Fruit fly (Drosophila melanogaster) whole organism, embryonic: Measurements from ENCODE around the gene CG14866.
A peak's percentile ranks its signal among the peaks of the same experiment; 100 is the strongest.

Experiments used
- Atf3 ChIP-seq: fragments of 200-800 bp; sonication (Bioruptor generic); optimal IDR thresholded peaks from 3 replicates; lab custom pipeline; 2016; ENCODE audit warnings: missing biosample characterization, missing genetic modification characterization
- BEAF-32 ChIP-seq: fragments of 200-800 bp; sonication (Bioruptor generic); optimal IDR thresholded peaks from 3 replicates; lab custom pipeline; 2017; ENCODE audit warnings: missing biosample characterization, missing genetic modification characterization, mild to moderate bottlenecking, moderate library complexity, missing genetic modification reagents
- CG10979 ChIP-seq: fragments of 200-800 bp; sonication (Bioruptor generic); optimal IDR thresholded peaks from 2 replicates; lab custom pipeline; 2018; ENCODE audit warnings: missing biosample characterization, mild to moderate bottlenecking, missing genetic modification characterization, moderate library complexity
- CG11695 ChIP-seq: fragments of 200-800 bp; sonication (Bioruptor generic); IDR thresholded peaks from 3 replicates; pipeline ENCODE4 v1.3.6; 2022; ENCODE audit warnings: missing biosample characterization, missing genetic modification characterization
- CG11696 ChIP-seq: fragments of 200-800 bp; sonication (Bioruptor generic); IDR thresholded peaks from 2 replicates; pipeline ENCODE4 v1.3.6; 2022; ENCODE audit warnings: missing biosample characterization, missing genetic modification characterization
- CG11723 ChIP-seq: fragments of 200-800 bp; sonication (Bioruptor generic); optimal IDR thresholded peaks from 2 replicates; lab custom pipeline; 2017; ENCODE audit warnings: missing biosample characterization, mild to moderate bottlenecking, missing genetic modification characterization
- CG12071 ChIP-seq: fragments of 200-800 bp; sonication (Bioruptor generic); optimal IDR thresholded peaks from 3 replicates; lab custom pipeline; 2018; ENCODE audit warnings: missing biosample characterization, mild to moderate bottlenecking, missing genetic modification characterization
- CG15011 ChIP-seq: fragments of 200-800 bp; sonication (Bioruptor generic); optimal IDR thresholded peaks from 3 replicates; lab custom pipeline; 2018; ENCODE audit warnings: missing biosample characterization, mild to moderate bottlenecking, missing genetic modification characterization
- CG15514 ChIP-seq: fragments of 200-800 bp; sonication (Bioruptor generic); optimal IDR thresholded peaks from 3 replicates; lab custom pipeline; 2017; ENCODE audit warnings: missing biosample characterization, missing genetic modification characterization, mild to moderate bottlenecking, moderate library complexity, missing genetic modification reagents
- CG1792 ChIP-seq: fragments of 200-800 bp; sonication (Bioruptor generic); optimal IDR thresholded peaks from 2 replicates; lab custom pipeline; 2016; ENCODE audit warnings: missing biosample characterization, missing genetic modification characterization
- CG2875 ChIP-seq: fragments of 200-800 bp; sonication (Bioruptor generic); optimal IDR thresholded peaks from 2 replicates; lab custom pipeline; 2017; ENCODE audit warnings: missing biosample characterization, mild to moderate bottlenecking, missing genetic modification characterization, missing genetic modification reagents
- CG31441 ChIP-seq: fragments of 200-800 bp; sonication (Bioruptor generic); IDR thresholded peaks from 2 replicates; pipeline ENCODE4 v1.3.6; 2022; ENCODE audit warnings: missing biosample characterization, missing genetic modification characterization
- CG4820 ChIP-seq: fragments of 200-800 bp; sonication (Bioruptor generic); optimal IDR thresholded peaks from 3 replicates; lab custom pipeline; 2016; ENCODE audit warnings: missing biosample characterization, missing genetic modification characterization
- CG6683 ChIP-seq: fragments of 200-800 bp; sonication (Bioruptor generic); optimal IDR thresholded peaks from 2 replicates; lab custom pipeline; 2017; ENCODE audit warnings: missing biosample characterization, mild to moderate bottlenecking, missing genetic modification characterization, missing genetic modification reagents
- CG6791 ChIP-seq: fragments of 200-800 bp; sonication (Bioruptor generic); IDR thresholded peaks from 3 replicates; pipeline ENCODE4 v1.3.6; 2022; ENCODE audit warnings: missing biosample characterization, missing genetic modification characterization; ENCODE audit not compliant: partially characterized antibody
- CG7271 ChIP-seq: fragments of 200-800 bp; sonication (Bioruptor generic); optimal IDR thresholded peaks from 2 replicates; lab custom pipeline; 2018; ENCODE audit warnings: missing biosample characterization, mild to moderate bottlenecking, missing genetic modification characterization, moderate library complexity
- CG9437 ChIP-seq: fragments of 200-800 bp; sonication (Bioruptor generic); optimal IDR thresholded peaks from 2 replicates; lab custom pipeline; 2018; ENCODE audit warnings: missing biosample characterization, mild to moderate bottlenecking, missing genetic modification characterization
- Dad ChIP-seq: fragments of 200-800 bp; sonication (Bioruptor generic); optimal IDR thresholded peaks from 3 replicates; lab custom pipeline; 2016; ENCODE audit warnings: missing biosample characterization, missing genetic modification characterization
- Dp ChIP-seq: fragments of 200-800 bp; sonication (Bioruptor generic); optimal IDR thresholded peaks from 2 replicates; lab custom pipeline; 2018; ENCODE audit warnings: missing biosample characterization, mild to moderate bottlenecking, missing genetic modification characterization, moderate library complexity
- Gsc ChIP-seq: fragments of 200-800 bp; sonication (Bioruptor generic); IDR thresholded peaks from 2 replicates; pipeline ENCODE4 v1.3.6; 2022; ENCODE audit warnings: missing biosample characterization, missing genetic modification characterization
- HLH54F ChIP-seq: fragments of 200-800 bp; sonication (Bioruptor generic); optimal IDR thresholded peaks from 3 replicates; lab custom pipeline; 2016; ENCODE audit warnings: missing biosample characterization, missing genetic modification characterization
- NC2α ChIP-seq: fragments of 200-800 bp; sonication (Bioruptor generic); optimal IDR thresholded peaks from 2 replicates; lab custom pipeline; 2016; ENCODE audit warnings: missing biosample characterization, missing genetic modification characterization
- NFAT ChIP-seq: fragments of 200-800 bp; sonication (Bioruptor generic); IDR thresholded peaks from 2 replicates; pipeline ENCODE4 v1.3.6; 2022; ENCODE audit warnings: missing biosample characterization, missing genetic modification characterization
- Sry-δ ChIP-seq: fragments of 200-800 bp; sonication (Bioruptor generic); optimal IDR thresholded peaks from 2 replicates; lab custom pipeline; 2016; ENCODE audit warnings: missing biosample characterization, missing genetic modification characterization
- Tbp ChIP-seq: fragments of >200 bp; optimal IDR thresholded peaks from 2 replicates; lab custom pipeline; 2018; ENCODE audit warnings: missing biosample characterization, missing genetic modification characterization
- Trl ChIP-seq, 3 experiments: fragments of >200 bp in 2 of 3; fragments of 200-800 bp in 1 of 3; sonication (Bioruptor generic) in 1 of 3; optimal IDR thresholded peaks; 2 replicates in 1 of 3; 3 replicates in 2 of 3; lab custom pipeline; 2016 to 2017; ENCODE audit warnings: missing biosample characterization in 1 of 3, missing genetic modification characterization in 1 of 3
- Vsx1 ChIP-seq: fragments of 200-800 bp; sonication (Bioruptor generic); optimal IDR thresholded peaks from 2 replicates; lab custom pipeline; 2017; ENCODE audit warnings: missing biosample characterization, mild to moderate bottlenecking, missing genetic modification characterization, missing genetic modification reagents
- cas ChIP-seq: fragments of 200-800 bp; sonication (Bioruptor generic); IDR thresholded peaks from 2 replicates; pipeline ENCODE4 v1.3.6; 2022; ENCODE audit warnings: missing biosample characterization, missing genetic modification characterization
- cato ChIP-seq: fragments of 200-800 bp; sonication (Bioruptor generic); optimal IDR thresholded peaks from 2 replicates; lab custom pipeline; 2016; ENCODE audit warnings: missing biosample characterization, missing genetic modification characterization, borderline replicate concordance
- chm ChIP-seq: fragments of 200-800 bp; sonication (Bioruptor generic); IDR thresholded peaks from 2 replicates; pipeline ENCODE4 v1.3.6; 2022; ENCODE audit warnings: missing biosample characterization, missing genetic modification characterization
- ci ChIP-seq: fragments of 200-800 bp; sonication (Bioruptor generic); IDR thresholded peaks from 3 replicates; pipeline ENCODE4 v1.3.6; 2022; ENCODE audit warnings: missing biosample characterization, missing genetic modification characterization
- corto ChIP-seq: fragments of 200-800 bp; sonication (Bioruptor generic); optimal IDR thresholded peaks from 2 replicates; lab custom pipeline; 2016; ENCODE audit warnings: missing biosample characterization, mild to moderate bottlenecking, missing genetic modification characterization, moderate library complexity
- danr ChIP-seq: fragments of 200-800 bp; sonication (Bioruptor generic); IDR thresholded peaks from 2 replicates; pipeline ENCODE4 v1.3.6; 2022; ENCODE audit warnings: missing biosample characterization, missing genetic modification characterization
- dpn ChIP-seq, 2 experiments: fragments of 200-800 bp; sonication (Bioruptor generic); optimal IDR thresholded peaks; 3 replicates each; lab custom pipeline; 2016; ENCODE audit warnings: missing biosample characterization in 2 of 2, missing genetic modification characterization in 2 of 2
- fru ChIP-seq: fragments of >200 bp; optimal IDR thresholded peaks from 2 replicates; lab custom pipeline; 2017
- jigr1 ChIP-seq: fragments of 200-800 bp; sonication (Bioruptor generic); IDR thresholded peaks from 3 replicates; pipeline ENCODE4 v1.3.6; 2022; ENCODE audit warnings: missing biosample characterization, missing genetic modification characterization
- jing ChIP-seq: fragments of 200-800 bp; sonication (Bioruptor generic); optimal IDR thresholded peaks from 2 replicates; lab custom pipeline; 2018; ENCODE audit warnings: missing biosample characterization, mild to moderate bottlenecking, missing genetic modification characterization
- kni ChIP-seq: fragments of 200-800 bp; sonication (Bioruptor generic); optimal IDR thresholded peaks from 3 replicates; lab custom pipeline; 2017; ENCODE audit warnings: mild to moderate bottlenecking, missing biosample characterization, missing genetic modification reagents, missing genetic modification characterization
- lab ChIP-seq: fragments of 200-800 bp; sonication (Bioruptor generic); optimal IDR thresholded peaks from 3 replicates; lab custom pipeline; 2017; ENCODE audit warnings: missing biosample characterization, missing genetic modification characterization, mild to moderate bottlenecking, moderate library complexity, missing genetic modification reagents
- nmo ChIP-seq: fragments of 200-800 bp; sonication (Bioruptor generic); optimal IDR thresholded peaks from 2 replicates; lab custom pipeline; 2018; ENCODE audit warnings: missing biosample characterization, mild to moderate bottlenecking, missing genetic modification characterization, moderate library complexity
- pho ChIP-seq: fragments of 200-800 bp; sonication (Bioruptor generic); optimal IDR thresholded peaks from 2 replicates; lab custom pipeline; 2016; ENCODE audit warnings: missing biosample characterization, missing genetic modification characterization
- ro ChIP-seq: fragments of 200-800 bp; sonication (Bioruptor generic); IDR thresholded peaks from 2 replicates; pipeline ENCODE4 v1.3.6; 2022; ENCODE audit warnings: missing biosample characterization, missing genetic modification characterization
- salm ChIP-seq: fragments of 200-800 bp; sonication (Bioruptor generic); optimal IDR thresholded peaks from 2 replicates; lab custom pipeline; 2018; ENCODE audit warnings: missing biosample characterization, mild to moderate bottlenecking, missing genetic modification characterization
- scrt ChIP-seq: fragments of 200-800 bp; sonication (Bioruptor generic); optimal IDR thresholded peaks from 2 replicates; lab custom pipeline; 2018; ENCODE audit warnings: missing biosample characterization, mild to moderate bottlenecking, missing genetic modification characterization, moderate library complexity
- sim ChIP-seq: fragments of 200-800 bp; sonication (Bioruptor generic); IDR thresholded peaks from 2 replicates; pipeline ENCODE4 v1.3.6; 2022; ENCODE audit warnings: missing biosample characterization, missing genetic modification characterization
- sqz ChIP-seq: fragments of 200-800 bp; sonication (Bioruptor generic); optimal IDR thresholded peaks from 3 replicates; lab custom pipeline; 2018; ENCODE audit warnings: missing biosample characterization, mild to moderate bottlenecking, missing genetic modification characterization
- stc ChIP-seq: fragments of 200-800 bp; sonication (Bioruptor generic); IDR thresholded peaks from 2 replicates; pipeline ENCODE4 v1.3.6; 2022; ENCODE audit warnings: missing biosample characterization, missing genetic modification characterization
- unc-4 ChIP-seq: fragments of 200-800 bp; sonication (Bioruptor generic); IDR thresholded peaks from 2 replicates; pipeline ENCODE4 v1.3.6; 2022; ENCODE audit warnings: missing biosample characterization, missing genetic modification characterization; ENCODE audit not compliant: partially characterized antibody

CG14866 gene

dm6 chr3R:15356645-15357431 lies 40.6 kb downstream of the CG14866 start, which contains the start of the genes Atg4b and Hibch (continued):
- TF ChIP-seq HLH54F (peak; percentile 40), Dp (peak; percentile 5), cato (peak; percentile 58), CG9437 (peak; percentile 72), dpn (GFP tag; optimal IDR thresholded peaks at IDR 0.05; lab: Kevin White, UChicago) (peak in 1 of 2 experiments; percentile 75), CG11723 (GFP tag; lab: Kevin White, UChicago) (peak; percentile 67), Vsx1 (GFP tag; lab: Kevin White, UChicago) (no peak), CG15514 (GFP tag; lab: Kevin White, UChicago) (peak; percentile 84), CG15011 (no peak), Tbp (no peak), CG7271 (no peak), CG4820 (peak; percentile 76), kni (GFP tag; lab: Kevin White, UChicago) (peak; percentile 77), CG12071 (no peak), sqz (GFP tag; lab: Kevin White, UChicago) (no peak), CG10979 (tag; lab: Kevin White, UChicago) (peak; percentile 84), danr (GFP tag; lab: Robert Waterston, UW) (peak; percentile 74), CG11695 (no peak; the same call in 1 of the 3 replicates), NFAT (GFP tag; lab: Robert Waterston, UW) (peak; percentile 82), corto (no peak), salm (peak; percentile 64), CG6683 (GFP tag; lab: Kevin White, UChicago) (peak; percentile 68), Atf3 (GFP tag; lab: Kevin White, UChicago) (no peak), Trl (optimal IDR thresholded peaks at IDR 0.05; lab: Kevin White, UChicago) (no peak), Trl (GFP tag; optimal IDR thresholded peaks at IDR 0.05; lab: Kevin White, UChicago) (no peak), ro (GFP tag; lab: Robert Waterston, UW) (peak; percentile 20; the same call in 1 of the 2 replicates), pho (GFP tag; lab: Kevin White, UChicago) (peak; percentile 46), Sry-δ (GFP tag; lab: Kevin White, UChicago) (peak; percentile 8), Dad (GFP tag; lab: Kevin White, UChicago) (no peak), NC2α (no peak), CG6791 (GFP tag; lab: Robert Waterston, UW) (no peak), chm (0 out of 2 replicates have a peak, but pooled peaks have one; percentile 42), CG1792 (GFP tag; lab: Kevin White, UChicago) (no peak), fru (no peak), stc (GFP tag; lab: Robert Waterston, UW) (peak; percentile 74), CG11696 (peak; percentile 48; the same call in 1 of the 2 replicates), BEAF-32 (peak; percentile 41), Gsc (GFP tag; lab: Robert Waterston, UW) (0 out of 2 replicates have a peak, but pooled peaks have one; percentile 41), cas (GFP tag; lab: Robert Waterston, UW) (peak; percentile 69; the same call in 1 of the 2 replicates), CG31441 (peak; percentile 93), nmo (GFP tag; lab: Kevin White, UChicago) (peak; percentile 79), CG2875 (GFP tag; lab: Kevin White, UChicago) (no peak), ci (GFP tag; lab: Robert Waterston, UW) (peak; percentile 74; the same call in 2 of the 3 replicates), unc-4 (GFP tag; lab: Robert Waterston, UW) (no peak), jigr1 (peak; percentile 45; the same call in 1 of the 3 replicates), sim (GFP tag; lab: Robert Waterston, UW) (no peak), lab (GFP tag; lab: Kevin White, UChicago) (no peak), jing (GFP tag; lab: Kevin White, UChicago) (no peak), scrt (peak; percentile 78)
